Fruit fly (Drosophila melanogaster): ENCODE measurements around the gene Mms19.

The Mms19 gene

dm6 chr3R:5212759-5213053 is 19.6 kb upstream of the Mms19 start:
- TF ChIP-seq pad (GFP tag; optimal IDR thresholded peaks at IDR 0.05): no peak
- TF ChIP-seq toe (GFP tag; optimal IDR thresholded peaks at IDR 0.05): no peak
- no peak for TF ChIP-seq CG12768 (GFP tag; optimal IDR thresholded peaks at IDR 0.05)
- TF ChIP-seq Hr96 (GFP tag; optimal IDR thresholded peaks at IDR 0.05): no peak
- TF ChIP-seq CG33017 (tag; optimal IDR thresholded peaks at IDR 0.05): no peak
- TF ChIP-seq CG11617 (GFP tag; optimal IDR thresholded peaks at IDR 0.05): no peak
- TF ChIP-seq CG7045 (GFP tag; optimal IDR thresholded peaks at IDR 0.05): no peak
- no peak for TF ChIP-seq kay (GFP tag; ENCODE audit: borderline replicate concordance)
- no peak for TF ChIP-seq tj (GFP tag; optimal IDR thresholded peaks at IDR 0.05)
- no peak for TF ChIP-seq CG7101 (tag; optimal IDR thresholded peaks at IDR 0.05)
- no peak for TF ChIP-seq CG1620 (GFP tag; optimal IDR thresholded peaks at IDR 0.05)

dm6 chr3R:5213309-5213708 is 19.0 kb upstream of the Mms19 start:
- TF ChIP-seq CG12768 (GFP tag; optimal IDR thresholded peaks at IDR 0.05) (no peak), CG5204 (GFP tag; optimal IDR thresholded peaks at IDR 0.05) (no peak), tj (GFP tag; optimal IDR thresholded peaks at IDR 0.05) (peak; percentile 31), CG7045 (GFP tag; optimal IDR thresholded peaks at IDR 0.05) (no peak), pad (GFP tag; optimal IDR thresholded peaks at IDR 0.05) (no peak), kay (GFP tag; ENCODE audit: borderline replicate concordance) (no peak)

dm6 chr3R:5214162-5214916 is 18.0 kb upstream of the Mms19 start:
- peak; percentile 90 for TF ChIP-seq tj (GFP tag; optimal IDR thresholded peaks at IDR 0.05)
- no peak for TF ChIP-seq cnc (optimal IDR thresholded peaks at IDR 0.05)
- TF ChIP-seq CG5204 (GFP tag; optimal IDR thresholded peaks at IDR 0.05): no peak

dm6 chr3R:5215334-5216307 is 16.7 kb upstream of the Mms19 start:
- peak; percentile 92 for TF ChIP-seq cic (GFP tag; optimal IDR thresholded peaks at IDR 0.05)
- peak; percentile 96 for TF ChIP-seq ovo (GFP tag; optimal IDR thresholded peaks at IDR 0.05)
- no peak for TF ChIP-seq CG5204 (GFP tag; optimal IDR thresholded peaks at IDR 0.05)
- TF ChIP-seq Crg-1 (GFP tag; optimal IDR thresholded peaks at IDR 0.05): peak; percentile 96
- peak; percentile 86 for TF ChIP-seq CG1620 (GFP tag; optimal IDR thresholded peaks at IDR 0.05)
- peak; percentile 79 for TF ChIP-seq Hr96 (GFP tag; optimal IDR thresholded peaks at IDR 0.05)
- TF ChIP-seq bab1 (GFP tag; optimal IDR thresholded peaks at IDR 0.05): peak; percentile 94
- TF ChIP-seq CG11617 (GFP tag; optimal IDR thresholded peaks at IDR 0.05): peak; percentile 87
- TF ChIP-seq CG7045 (GFP tag; optimal IDR thresholded peaks at IDR 0.05): peak; percentile 90
- peak; percentile 94 for TF ChIP-seq tj (GFP tag; optimal IDR thresholded peaks at IDR 0.05)
- peak; percentile 95 for TF ChIP-seq Mnt (GFP tag; optimal IDR thresholded peaks at IDR 0.05)
- TF ChIP-seq toe (GFP tag; optimal IDR thresholded peaks at IDR 0.05): peak; percentile 76
- peak; percentile 92 for TF ChIP-seq CG12768 (GFP tag; optimal IDR thresholded peaks at IDR 0.05)
- TF ChIP-seq pad (GFP tag; optimal IDR thresholded peaks at IDR 0.05): peak; percentile 76
- no peak for TF ChIP-seq cnc (optimal IDR thresholded peaks at IDR 0.05)
- peak; percentile 77 for TF ChIP-seq CG14711 (tag; optimal IDR thresholded peaks at IDR 0.05)
- peak; percentile 76 for TF ChIP-seq CG33017 (tag; optimal IDR thresholded peaks at IDR 0.05)
- peak; percentile 90 for TF ChIP-seq Clk (GFP tag; optimal IDR thresholded peaks at IDR 0.05)
- TF ChIP-seq kay (GFP tag; ENCODE audit: borderline replicate concordance): no peak
- TF ChIP-seq CG7101 (tag; optimal IDR thresholded peaks at IDR 0.05): peak; percentile 88

- peak; percentile 59 for TF ChIP-seq tj (GFP tag; optimal IDR thresholded peaks at IDR 0.05)
- no peak for TF ChIP-seq bab1 (GFP tag; optimal IDR thresholded peaks at IDR 0.05)
- TF ChIP-seq pad (GFP tag; optimal IDR thresholded peaks at IDR 0.05): peak; percentile 98
Observed at dm6 chr3R:5216308-5216765, 16.0 kb upstream of the Mms19 start.

- TF ChIP-seq Crg-1 (GFP tag; optimal IDR thresholded peaks at IDR 0.05): no peak
- peak; percentile 30 for TF ChIP-seq Mnt (GFP tag; optimal IDR thresholded peaks at IDR 0.05)
- no peak for TF ChIP-seq toe (GFP tag; optimal IDR thresholded peaks at IDR 0.05)
- no peak for TF ChIP-seq CG14711 (tag; optimal IDR thresholded peaks at IDR 0.05)
- TF ChIP-seq CG11617 (GFP tag; optimal IDR thresholded peaks at IDR 0.05): no peak
- peak; percentile 6 for TF ChIP-seq CG1620 (GFP tag; optimal IDR thresholded peaks at IDR 0.05)
- peak; percentile 26 for TF ChIP-seq CG7101 (tag; optimal IDR thresholded peaks at IDR 0.05)
- no peak for TF ChIP-seq Clk (GFP tag; optimal IDR thresholded peaks at IDR 0.05)
- no peak for TF ChIP-seq cic (GFP tag; optimal IDR thresholded peaks at IDR 0.05)
- TF ChIP-seq kay (GFP tag; ENCODE audit: borderline replicate concordance): no peak
- TF ChIP-seq bab1 (GFP tag; optimal IDR thresholded peaks at IDR 0.05): peak; percentile 51
- TF ChIP-seq CG33017 (tag; optimal IDR thresholded peaks at IDR 0.05): peak; percentile 18
- no peak for TF ChIP-seq Hr96 (GFP tag; optimal IDR thresholded peaks at IDR 0.05)
- no peak for TF ChIP-seq tj (GFP tag; optimal IDR thresholded peaks at IDR 0.05)
- no peak for TF ChIP-seq CG5204 (GFP tag; optimal IDR thresholded peaks at IDR 0.05)
Observed at dm6 chr3R:5217278-5217714, 15.0 kb upstream of the Mms19 start, which contains the start of gene cno. TSS of gene cno (minus strand) at chr3R:5217456.
